Worm (Caenorhabditis elegans) whole organism, mixed stage, embryonic: ENCODE results near the gene F13D12.10.

Experiments used
- M03D4.4 ChIP-seq: sonication (generic microtip); optimal IDR thresholded peaks from 2 replicates; lab custom pipeline; 2017; ENCODE audit warnings: mild to moderate bottlenecking, missing genetic modification characterization, missing compliant biosample characterization
- bed-3 ChIP-seq: fragments of 200-800 bp; sonication (Bioruptor generic); optimal IDR thresholded peaks from 3 replicates; lab custom pipeline; 2018; ENCODE audit warnings: mild to moderate bottlenecking, missing genetic modification characterization, moderate library complexity, missing compliant biosample characterization
- blmp-1 ChIP-seq: fragments of 150-350 bp; optimal IDR thresholded peaks from 2 replicates; lab custom pipeline; 2014; ENCODE audit warnings: missing biosample characterization, missing genetic modification characterization
- ceh-39 ChIP-seq: fragments of 150-350 bp; optimal IDR thresholded peaks from 2 replicates; lab custom pipeline; 2014; ENCODE audit warnings: missing biosample characterization, missing genetic modification characterization
- ceh-43 ChIP-seq: fragments of 200-800 bp; sonication (Bioruptor generic); optimal IDR thresholded peaks from 2 replicates; lab custom pipeline; 2018; ENCODE audit warnings: mild to moderate bottlenecking, missing genetic modification characterization, moderate library complexity, missing compliant biosample characterization
- ceh-83 ChIP-seq: fragments of 200-800 bp; sonication (Bioruptor generic); optimal IDR thresholded peaks from 2 replicates; lab custom pipeline; 2018; ENCODE audit warnings: mild to moderate bottlenecking, missing genetic modification characterization, missing compliant biosample characterization
- ces-1 ChIP-seq: fragments of 150-350 bp; optimal IDR thresholded peaks from 2 replicates; lab custom pipeline; 2014; ENCODE audit warnings: missing biosample characterization, missing genetic modification reagents, missing genetic modification characterization
- cnd-1 ChIP-seq: fragments of 200-800 bp; sonication (Bioruptor generic); optimal IDR thresholded peaks from 2 replicates; lab custom pipeline; 2018; ENCODE audit warnings: mild to moderate bottlenecking, missing genetic modification characterization, missing compliant biosample characterization
- drap-1 ChIP-seq: fragments of 200-800 bp; sonication (Bioruptor generic); optimal IDR thresholded peaks from 3 replicates; lab custom pipeline; 2018; ENCODE audit warnings: mild to moderate bottlenecking, missing genetic modification characterization, missing compliant biosample characterization
- elt-1 ChIP-seq: sonication (generic microtip); optimal IDR thresholded peaks from 2 replicates; lab custom pipeline; 2017; ENCODE audit warnings: missing genetic modification characterization, mild to moderate bottlenecking, missing compliant biosample characterization, antibody characterized with exemption, moderate library complexity, borderline replicate concordance; ENCODE audit not compliant: insufficient read depth
- elt-3 ChIP-seq: fragments of 150-350 bp; optimal IDR thresholded peaks from 2 replicates; lab custom pipeline; 2014; ENCODE audit warnings: missing biosample characterization, missing genetic modification characterization
- ham-2 ChIP-seq: fragments of 200-800 bp; sonication (Bioruptor generic); optimal IDR thresholded peaks from 2 replicates; lab custom pipeline; 2018; ENCODE audit warnings: mild to moderate bottlenecking, missing genetic modification characterization, missing compliant biosample characterization
- hlh-1 ChIP-seq: fragments of 150-350 bp; optimal IDR thresholded peaks from 2 replicates; lab custom pipeline; 2014; ENCODE audit warnings: missing biosample characterization, missing genetic modification reagents, missing genetic modification characterization
- lin-13 ChIP-seq: fragments of 150-350 bp; optimal IDR thresholded peaks from 2 replicates; lab custom pipeline; 2014; ENCODE audit warnings: missing biosample characterization, missing genetic modification characterization
- lin-32 ChIP-seq: fragments of 200-800 bp; sonication (Bioruptor generic); optimal IDR thresholded peaks from 2 replicates; lab custom pipeline; 2018; ENCODE audit warnings: mild to moderate bottlenecking, missing genetic modification characterization, missing compliant biosample characterization
- lsy-2 ChIP-seq: fragments of 150-350 bp; optimal IDR thresholded peaks from 2 replicates; lab custom pipeline; 2014; ENCODE audit warnings: missing biosample characterization, missing genetic modification characterization
- mab-5 ChIP-seq: fragments of 150-350 bp; optimal IDR thresholded peaks from 2 replicates; lab custom pipeline; 2014; ENCODE audit warnings: missing biosample characterization, missing genetic modification characterization
- mep-1 ChIP-seq: fragments of 150-350 bp; optimal IDR thresholded peaks from 2 replicates; lab custom pipeline; 2017; ENCODE audit warnings: missing biosample characterization, missing genetic modification reagents, missing genetic modification characterization, inconsistent platforms
- mls-2 ChIP-seq: sonication (generic microtip); optimal IDR thresholded peaks from 2 replicates; lab custom pipeline; 2016; ENCODE audit warnings: mild to moderate bottlenecking, missing genetic modification characterization, moderate library complexity, missing compliant biosample characterization
- nhr-12 ChIP-seq: fragments of 150-350 bp; optimal IDR thresholded peaks from 2 replicates; lab custom pipeline; 2014; ENCODE audit warnings: missing biosample characterization, missing genetic modification characterization
- nhr-2 ChIP-seq: fragments of 150-350 bp; optimal IDR thresholded peaks from 2 replicates; lab custom pipeline; 2014; ENCODE audit warnings: missing biosample characterization, missing genetic modification characterization
- nhr-237 ChIP-seq: fragments of 150-350 bp; optimal IDR thresholded peaks from 2 replicates; lab custom pipeline; 2014; ENCODE audit warnings: missing biosample characterization, missing genetic modification characterization
- nhr-76 ChIP-seq: sonication (generic microtip); optimal IDR thresholded peaks from 2 replicates; lab custom pipeline; 2017; ENCODE audit warnings: missing biosample characterization, missing genetic modification characterization
- pha-4 ChIP-seq: fragments of 150-350 bp; optimal IDR thresholded peaks from 2 replicates; lab custom pipeline; 2018; ENCODE audit warnings: missing biosample characterization, missing genetic modification reagents, missing genetic modification characterization
- sem-2 ChIP-seq: fragments of 200-800 bp; sonication (Bioruptor generic); optimal IDR thresholded peaks from 2 replicates; lab custom pipeline; 2018; ENCODE audit warnings: mild to moderate bottlenecking, missing genetic modification characterization, missing compliant biosample characterization
- sptf-1 ChIP-seq: sonication (generic microtip); optimal IDR thresholded peaks from 2 replicates; lab custom pipeline; 2017; ENCODE audit warnings: mild to moderate bottlenecking, missing genetic modification characterization, moderate library complexity, missing compliant biosample characterization
- tbx-8 ChIP-seq: fragments of 200-800 bp; sonication (Bioruptor generic); optimal IDR thresholded peaks from 2 replicates; lab custom pipeline; 2018; ENCODE audit warnings: mild to moderate bottlenecking, missing genetic modification characterization, moderate library complexity, missing compliant biosample characterization
- unc-120 ChIP-seq: sonication (generic microtip); optimal IDR thresholded peaks from 2 replicates; lab custom pipeline; 2017; ENCODE audit warnings: missing genetic modification characterization, missing compliant biosample characterization; ENCODE audit not compliant: poor library complexity, severe bottlenecking
- unc-62 ChIP-seq: fragments of 150-350 bp; optimal IDR thresholded peaks from 2 replicates; lab custom pipeline; 2014; ENCODE audit warnings: missing biosample characterization, missing genetic modification reagents, missing genetic modification characterization
- ztf-11 ChIP-seq: fragments of 150-350 bp; optimal IDR thresholded peaks from 2 replicates; lab custom pipeline; 2014; ENCODE audit warnings: missing biosample characterization, missing genetic modification characterization

Gene F13D12.10

DNA sequence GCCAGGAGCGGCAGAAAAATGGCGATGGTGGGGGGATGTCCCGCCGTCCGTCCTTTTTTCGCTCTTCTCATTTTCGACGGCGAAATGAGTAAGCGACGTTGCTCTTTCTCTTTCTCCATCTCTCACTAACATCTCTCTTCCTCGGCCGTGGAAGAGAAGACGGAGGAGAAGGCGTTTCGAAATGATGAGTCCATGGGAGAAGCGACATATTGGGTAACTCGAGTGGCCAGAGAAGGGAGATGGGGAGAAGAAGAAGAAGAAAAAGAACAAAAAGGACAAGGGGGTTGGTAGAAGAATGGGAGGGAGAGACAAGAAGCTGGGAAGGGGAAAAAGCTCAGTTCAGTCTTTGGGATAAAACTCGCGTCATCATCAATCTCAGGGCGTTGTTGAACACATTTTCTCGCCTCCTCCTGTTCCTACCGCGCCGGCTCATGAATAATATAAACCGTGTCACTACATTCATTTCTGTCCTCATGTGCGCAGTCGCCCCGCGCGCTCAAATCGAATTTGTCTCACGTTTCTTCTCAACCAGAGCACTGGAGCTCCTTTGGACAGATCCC, 38.1 kb downstream of the F13D12.10 start:
- TF ChIP-seq sptf-1 (no peak), nhr-76 (no peak), elt-1 (tag; lab: Kevin White, UChicago) (no peak), drap-1 (GFP tag; lab: Kevin White, UChicago) (no peak), ceh-39 (no peak), elt-3 (no peak), ces-1 (peak; percentile 76), blmp-1 (tag; lab: Kevin White, UChicago) (no peak), lsy-2 (tag; lab: Kevin White, UChicago) (no peak), ztf-11 (tag; lab: Kevin White, UChicago) (no peak), unc-62 (GFP tag; lab: Kevin White, UChicago) (peak; percentile 15), mls-2 (tag; lab: Kevin White, UChicago) (peak; percentile 54), mep-1 (tag; lab: Kevin White, UChicago) (peak; percentile 22)

ce11 chrII:11753186-11753585, 39.6 kb downstream of the F13D12.10 start:
- TF ChIP-seq ces-1 (peak; percentile 71), unc-62 (GFP tag; lab: Kevin White, UChicago) (no peak)

DNA sequence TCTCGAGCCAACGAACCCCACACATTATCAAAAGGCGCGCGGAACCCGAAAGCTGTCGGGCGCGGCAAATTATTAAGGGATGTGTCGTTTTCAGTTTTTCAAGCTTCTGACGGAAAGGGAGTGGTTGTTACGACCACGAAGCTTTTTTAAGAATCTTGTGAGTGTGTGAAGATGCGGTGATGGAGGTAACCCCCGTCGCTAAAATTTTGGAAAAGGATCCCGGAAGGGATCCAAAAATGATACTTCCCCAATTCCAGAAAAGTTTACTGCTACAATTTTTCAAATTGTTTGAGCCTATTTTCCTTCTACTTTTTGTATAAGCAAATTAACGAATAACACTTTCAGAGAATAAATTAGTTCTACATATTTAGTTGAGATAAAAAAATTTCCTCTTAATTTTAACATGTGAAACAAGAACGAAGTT, 43.1 kb downstream of the F13D12.10 start:
- TF ChIP-seq sem-2 (GFP tag; lab: Kevin White, UChicago): no peak
- TF ChIP-seq nhr-2 (tag; lab: Kevin White, UChicago): peak; percentile 59
- TF ChIP-seq ces-1: peak; percentile 43

ce11 chrII:11759277-11759676, 45.7 kb downstream of the F13D12.10 start, which contains the start of the genes F44E5.4 and F44E5.5:
Gene F44E5.4, minus strand, starts transcription at chrII:11759311.
Gene F44E5.5, plus strand, starts transcription at chrII:11759662.
- TF ChIP-seq blmp-1 (tag; lab: Kevin White, UChicago) (peak; percentile 26), hlh-1 (peak; percentile 93), lin-13 (tag; lab: Kevin White, UChicago) (peak; percentile 94), mep-1 (tag; lab: Kevin White, UChicago) (peak; percentile 83), cnd-1 (peak; percentile 92), ceh-83 (GFP tag; lab: Kevin White, UChicago) (peak; percentile 76), sem-2 (GFP tag; lab: Kevin White, UChicago) (peak; percentile 59), ceh-39 (peak; percentile 88), unc-120 (tag; lab: Kevin White, UChicago) (peak; percentile 77), ztf-11 (tag; lab: Kevin White, UChicago) (peak; percentile 56), tbx-8 (GFP tag; lab: Kevin White, UChicago) (peak; percentile 67), bed-3 (GFP tag; lab: Kevin White, UChicago) (peak; percentile 62), pha-4 (tag; lab: Kevin White, UChicago) (peak; percentile 54), nhr-2 (tag; lab: Kevin White, UChicago) (peak; percentile 73), ham-2 (GFP tag; lab: Kevin White, UChicago) (peak; percentile 19), unc-62 (GFP tag; lab: Kevin White, UChicago) (peak; percentile 71), mab-5 (tag; lab: Kevin White, UChicago) (peak; percentile 30), nhr-237 (tag; lab: Kevin White, UChicago) (peak; percentile 83), ceh-43 (GFP tag; lab: Kevin White, UChicago) (peak; percentile 70), sptf-1 (peak; percentile 90), elt-3 (peak; percentile 24), M03D4.4 (tag; lab: Kevin White, UChicago) (peak; percentile 60), nhr-12 (tag; lab: Kevin White, UChicago) (peak; percentile 21), mls-2 (tag; lab: Kevin White, UChicago) (peak; percentile 93), lin-32 (GFP tag; lab: Kevin White, UChicago) (peak; percentile 97), drap-1 (GFP tag; lab: Kevin White, UChicago) (peak; percentile 56), lsy-2 (tag; lab: Kevin White, UChicago) (peak; percentile 47), ces-1 (peak; percentile 88)
